Fruit fly (Drosophila melanogaster) whole organism, adult: Measurements from ENCODE around the gene Rab8.

Source experiments
- CG11617 ChIP-seq: fragments of 200-800 bp; sonication (Bioruptor generic); optimal IDR thresholded peaks from 2 replicates; lab custom pipeline; 2017; ENCODE audit warnings: mild to moderate bottlenecking, missing biosample characterization, missing genetic modification reagents, missing genetic modification characterization
- CG33017 ChIP-seq: fragments of 200-800 bp; sonication (Bioruptor generic); optimal IDR thresholded peaks from 2 replicates; lab custom pipeline; 2018; ENCODE audit warnings: missing biosample characterization, mild to moderate bottlenecking, missing genetic modification characterization, moderate library complexity
- Clk ChIP-seq: fragments of 200-800 bp; sonication (Bioruptor generic); optimal IDR thresholded peaks from 2 replicates; lab custom pipeline; 2017; ENCODE audit warnings: missing biosample characterization, missing genetic modification characterization
- Crg-1 ChIP-seq: fragments of 200-800 bp; sonication (Bioruptor generic); optimal IDR thresholded peaks from 2 replicates; lab custom pipeline; 2016; ENCODE audit warnings: missing biosample characterization, missing genetic modification characterization
- Hr96 ChIP-seq: fragments of 200-800 bp; sonication (Bioruptor generic); optimal IDR thresholded peaks from 2 replicates; lab custom pipeline; 2016; ENCODE audit warnings: missing biosample characterization, missing genetic modification characterization
- bab1 ChIP-seq: fragments of 200-800 bp; sonication (Bioruptor generic); optimal IDR thresholded peaks from 3 replicates; lab custom pipeline; 2019; ENCODE audit warnings: missing biosample characterization, mild to moderate bottlenecking, missing genetic modification characterization, moderate library complexity
- cic ChIP-seq: fragments of 200-800 bp; sonication (Bioruptor generic); optimal IDR thresholded peaks from 2 replicates; lab custom pipeline; 2017; ENCODE audit warnings: missing biosample characterization, mild to moderate bottlenecking, missing genetic modification characterization, moderate library complexity
- cnc ChIP-seq, 2 experiments: fragments of >200 bp; optimal IDR thresholded peaks; 2 replicates each; lab custom pipeline; 2017
- kay ChIP-seq: fragments of 200-800 bp; sonication (Bioruptor generic); peaks from one replicate; lab custom pipeline; 2016; ENCODE audit warnings: missing biosample characterization, missing genetic modification characterization, borderline replicate concordance
- ovo ChIP-seq: fragments of 200-800 bp; sonication (Bioruptor generic); optimal IDR thresholded peaks from 2 replicates; lab custom pipeline; 2016; ENCODE audit warnings: missing biosample characterization, missing genetic modification characterization
- toe ChIP-seq: fragments of 200-800 bp; sonication (Bioruptor generic); optimal IDR thresholded peaks from 2 replicates; lab custom pipeline; 2016; ENCODE audit warnings: missing biosample characterization, missing genetic modification characterization

DNA sequence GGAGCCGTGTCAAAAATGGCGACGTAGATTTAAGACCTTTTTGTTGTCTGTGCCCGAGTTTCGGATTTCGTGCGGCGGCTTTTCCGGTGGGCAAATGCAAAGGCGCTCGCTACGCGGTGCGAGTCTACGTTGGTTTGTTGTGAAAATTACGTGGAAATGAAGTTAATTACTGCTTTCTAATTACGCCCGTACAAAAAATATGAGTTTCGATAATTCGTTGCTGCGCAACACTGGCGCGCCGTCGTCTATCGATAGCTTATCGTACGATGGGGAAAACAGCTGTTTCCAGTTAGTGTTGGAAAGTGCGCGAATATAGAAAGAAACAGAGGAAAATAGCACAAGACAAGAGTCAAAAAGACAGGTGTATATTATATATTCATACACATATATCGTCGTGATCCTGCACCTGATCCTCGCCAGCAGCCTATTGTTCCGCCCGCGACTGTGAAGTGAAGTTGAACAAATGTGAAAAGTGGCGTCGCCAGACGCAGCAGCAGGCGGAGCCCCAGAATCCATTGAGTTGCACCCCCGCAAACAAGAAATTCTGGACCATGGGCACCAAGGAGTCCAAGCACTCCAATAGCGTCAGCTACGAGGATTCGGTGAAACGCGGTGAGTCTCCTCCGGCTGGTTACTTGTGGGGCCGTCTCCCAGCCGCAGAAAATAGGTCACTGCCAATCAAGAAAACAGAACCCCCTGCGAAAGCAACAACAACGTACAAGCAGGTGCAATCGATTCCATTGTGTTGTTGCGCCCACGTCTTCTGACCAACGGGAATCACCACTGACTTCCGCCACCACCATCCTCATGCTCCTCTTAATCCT is at the start of gene Rab8, which contains the start of gene Usp32:
- no peak for TF ChIP-seq cnc (optimal IDR thresholded peaks at IDR 0.05; lab: Kevin White, UChicago)
- peak; percentile 83 for TF ChIP-seq cic
- peak; percentile 84 for TF ChIP-seq toe (GFP tag; lab: Kevin White, UChicago)
- no peak for TF ChIP-seq kay (GFP tag; lab: Kevin White, UChicago)
- peak; percentile 83 for TF ChIP-seq bab1 (GFP tag; lab: Kevin White, UChicago)
- peak; percentile 68 for TF ChIP-seq Clk (GFP tag; lab: Kevin White, UChicago)
- TF ChIP-seq Crg-1 (GFP tag; lab: Kevin White, UChicago), result peak; percentile 90
- TF ChIP-seq Hr96 (GFP tag; lab: Kevin White, UChicago), result peak; percentile 82
- peak; percentile 80 for TF ChIP-seq CG11617 (GFP tag; lab: Kevin White, UChicago)
- TF ChIP-seq CG33017, result peak; percentile 73
- peak; percentile 80 for TF ChIP-seq ovo (GFP tag; lab: Kevin White, UChicago)
